Fruit fly (Drosophila melanogaster) whole organism, prepupa: ENCODE data around the gene CG46462.

ENCODE experiments used
- CG11294 ChIP-seq: fragments of 200-800 bp; sonication (Bioruptor generic); IDR thresholded peaks from 2 replicates; pipeline ENCODE4 v1.3.6; 2022; ENCODE audit warnings: missing biosample characterization, missing genetic modification characterization
- CG1621 ChIP-seq: fragments of 200-800 bp; sonication (Bioruptor generic); optimal IDR thresholded peaks from 3 replicates; lab custom pipeline; 2018; ENCODE audit warnings: missing biosample characterization, mild to moderate bottlenecking, missing genetic modification characterization
- CG16779 ChIP-seq: fragments of 200-800 bp; sonication (Bioruptor generic); optimal IDR thresholded peaks from 3 replicates; lab custom pipeline; 2017; ENCODE audit warnings: missing biosample characterization, mild to moderate bottlenecking, missing genetic modification characterization
- CG3032 ChIP-seq: fragments of 200-800 bp; optimal IDR thresholded peaks from 2 replicates; lab custom pipeline; 2019; ENCODE audit warnings: missing biosample characterization, mild to moderate bottlenecking, missing genetic modification characterization, moderate library complexity
- CG6163 ChIP-seq: fragments of 200-800 bp; sonication (Bioruptor generic); IDR thresholded peaks from 3 replicates; pipeline ENCODE4 v1.3.6; 2022; ENCODE audit warnings: missing biosample characterization, missing genetic modification characterization
- CG6792 ChIP-seq: fragments of 200-800 bp; sonication (Bioruptor generic); optimal IDR thresholded peaks from 3 replicates; lab custom pipeline; 2016; ENCODE audit warnings: missing biosample characterization, missing genetic modification characterization
- CG8632 ChIP-seq: fragments of 200-800 bp; sonication (Bioruptor generic); optimal IDR thresholded peaks from 3 replicates; lab custom pipeline; 2016; ENCODE audit warnings: missing biosample characterization, missing genetic modification characterization
- Ets96B ChIP-seq: fragments of 200-800 bp; optimal IDR thresholded peaks from 2 replicates; lab custom pipeline; 2019; ENCODE audit warnings: missing biosample characterization, mild to moderate bottlenecking, missing genetic modification characterization, moderate library complexity
- Hr38 ChIP-seq: sonication (Bioruptor generic); optimal IDR thresholded peaks from 2 replicates; lab custom pipeline; 2016; ENCODE audit warnings: missing biosample characterization, missing genetic modification characterization
- Lpt ChIP-seq: fragments of 200-800 bp; sonication (Bioruptor generic); optimal IDR thresholded peaks from 3 replicates; lab custom pipeline; 2016; ENCODE audit warnings: missing biosample characterization, missing genetic modification characterization

- TF ChIP-seq CG3032 (tag; lab: Kevin White, UChicago) (no peak), Ets96B (no peak), CG8632 (GFP tag; lab: Kevin White, UChicago) (no peak), CG11294 (GFP tag; lab: Robert Waterston, UW) (no peak), CG6792 (GFP tag; lab: Kevin White, UChicago) (no peak), CG16779 (tag; lab: Kevin White, UChicago) (no peak), CG6163 (GFP tag; lab: Robert Waterston, UW) (no peak), Hr38 (GFP tag; lab: Kevin White, UChicago) (no peak), CG1621 (no peak), Lpt (no peak)
These were observed 11.5 kb upstream of the CG46462 start for dm6 chr3L:19919981-19920380.
